Worm (Caenorhabditis elegans) whole organism, L3 larva: ENCODE data around the gene Y17G7B.17.
A peak's percentile ranks its signal among the peaks of the same experiment; 100 is the strongest.

Experiments used
- R02D3.7 ChIP-seq: fragments of 150-350 bp; optimal IDR thresholded peaks from 2 replicates; lab custom pipeline; 2014; ENCODE audit warnings: missing biosample characterization, missing genetic modification characterization
- ZK546.5 ChIP-seq: sonication (generic microtip); optimal IDR thresholded peaks from 2 replicates; lab custom pipeline; 2017; ENCODE audit warnings: missing biosample characterization, missing genetic modification characterization
- ama-1 ChIP-seq: fragments of 150-350 bp; optimal IDR thresholded peaks from 2 replicates; lab custom pipeline; 2018
- ceh-16 ChIP-seq: sonication (generic microtip); optimal IDR thresholded peaks from 2 replicates; lab custom pipeline; 2017; ENCODE audit warnings: missing biosample characterization, missing genetic modification characterization
- ceh-28 ChIP-seq: fragments of 150-350 bp; optimal IDR thresholded peaks from 2 replicates; lab custom pipeline; 2014; ENCODE audit warnings: missing biosample characterization, missing genetic modification reagents, missing genetic modification characterization
- ceh-82 ChIP-seq: fragments of 150-350 bp; optimal IDR thresholded peaks from 2 replicates; lab custom pipeline; 2014; ENCODE audit warnings: missing biosample characterization, missing genetic modification characterization
- ceh-9 ChIP-seq: sonication (generic microtip); optimal IDR thresholded peaks from 2 replicates; lab custom pipeline; 2018; ENCODE audit warnings: missing biosample characterization, missing genetic modification characterization
- egl-27 ChIP-seq: sonication (generic microtip); optimal IDR thresholded peaks from 4 replicates; lab custom pipeline; 2017; ENCODE audit warnings: missing biosample characterization, missing genetic modification reagents, missing genetic modification characterization
- elt-1 ChIP-seq: fragments of 150-350 bp; optimal IDR thresholded peaks from 2 replicates; lab custom pipeline; 2014; ENCODE audit warnings: missing biosample characterization, missing genetic modification characterization
- elt-2 ChIP-seq: sonication (generic microtip); optimal IDR thresholded peaks from 2 replicates; lab custom pipeline; 2016; ENCODE audit warnings: missing genetic modification reagents, mild to moderate bottlenecking, missing genetic modification characterization, missing compliant biosample characterization
- elt-3 ChIP-seq, 3 experiments: fragments of 150-350 bp in 1 of 3; sonication (generic microtip) in 2 of 3; optimal IDR thresholded peaks; 2 replicates in 2 of 3; 4 replicates in 1 of 3; lab custom pipeline; 2014 to 2017; ENCODE audit warnings: missing biosample characterization in 3 of 3, missing genetic modification characterization in 3 of 3
- eor-1 ChIP-seq, 2 experiments: fragments of 150-350 bp; optimal IDR thresholded peaks; 2 replicates each; lab custom pipeline; 2014 to 2018; ENCODE audit warnings: missing biosample characterization in 2 of 2, missing genetic modification characterization in 2 of 2
- fos-1 ChIP-seq: fragments of 150-350 bp; optimal IDR thresholded peaks from 2 replicates; lab custom pipeline; 2014; ENCODE audit warnings: missing biosample characterization, missing genetic modification characterization
- lin-39 ChIP-seq: fragments of 150-350 bp; optimal IDR thresholded peaks from 2 replicates; lab custom pipeline; 2018; ENCODE audit warnings: missing biosample characterization, missing genetic modification reagents, missing genetic modification characterization
- mdl-1 ChIP-seq: fragments of 150-350 bp; optimal IDR thresholded peaks from 2 replicates; lab custom pipeline; 2014; ENCODE audit warnings: missing biosample characterization, missing genetic modification characterization
- mml-1 ChIP-seq: fragments of 150-350 bp; sonication (generic microtip); optimal IDR thresholded peaks from 3 replicates; lab custom pipeline; 2014; ENCODE audit warnings: missing biosample characterization, missing genetic modification characterization
- nfya-1 ChIP-seq: sonication (generic microtip); optimal IDR thresholded peaks from 2 replicates; lab custom pipeline; 2017; ENCODE audit warnings: missing genetic modification characterization, mild to moderate bottlenecking, missing compliant biosample characterization, antibody characterized with exemption, moderate library complexity; ENCODE audit not compliant: insufficient read depth
- nhr-11 ChIP-seq: fragments of 150-350 bp; optimal IDR thresholded peaks from 2 replicates; lab custom pipeline; 2014; ENCODE audit warnings: missing biosample characterization, missing genetic modification characterization
- nhr-23 ChIP-seq: fragments of 150-350 bp; optimal IDR thresholded peaks from 2 replicates; lab custom pipeline; 2014; ENCODE audit warnings: missing biosample characterization, missing genetic modification reagents, missing genetic modification characterization
- nhr-25 ChIP-seq: sonication (generic microtip); optimal IDR thresholded peaks from 2 replicates; lab custom pipeline; 2017; ENCODE audit warnings: missing biosample characterization, missing genetic modification characterization
- nhr-28 ChIP-seq: fragments of 150-350 bp; optimal IDR thresholded peaks from 2 replicates; lab custom pipeline; 2014; ENCODE audit warnings: missing biosample characterization, missing genetic modification characterization
- nhr-43 ChIP-seq: sonication (generic microtip); optimal IDR thresholded peaks from 2 replicates; lab custom pipeline; 2016; ENCODE audit warnings: mild to moderate bottlenecking, missing genetic modification characterization, missing compliant biosample characterization; ENCODE audit not compliant: poor library complexity, severe bottlenecking
- nhr-67 ChIP-seq: fragments of 150-350 bp; optimal IDR thresholded peaks from 2 replicates; lab custom pipeline; 2014; ENCODE audit warnings: missing biosample characterization, missing genetic modification characterization
- nhr-76 ChIP-seq: fragments of 150-350 bp; sonication (generic microtip); optimal IDR thresholded peaks from 5 replicates; lab custom pipeline; 2014; ENCODE audit warnings: missing biosample characterization, missing genetic modification characterization
- nhr-77 ChIP-seq: fragments of 150-350 bp; optimal IDR thresholded peaks from 2 replicates; lab custom pipeline; 2014; ENCODE audit warnings: missing biosample characterization, missing genetic modification characterization
- pha-4 ChIP-seq: fragments of 150-350 bp; optimal IDR thresholded peaks from 2 replicates; lab custom pipeline; 2014; ENCODE audit warnings: missing biosample characterization, missing genetic modification reagents, missing genetic modification characterization
- pqm-1 ChIP-seq: fragments of 150-350 bp; optimal IDR thresholded peaks from 2 replicates; lab custom pipeline; 2017; ENCODE audit warnings: missing biosample characterization, missing genetic modification characterization, inconsistent platforms
- sea-2 ChIP-seq: fragments of 150-350 bp; sonication (generic microtip); optimal IDR thresholded peaks from 4 replicates; lab custom pipeline; 2014; ENCODE audit warnings: missing biosample characterization, missing genetic modification reagents, missing genetic modification characterization
- unc-39 ChIP-seq: sonication (generic microtip); optimal IDR thresholded peaks from 4 replicates; lab custom pipeline; 2017; ENCODE audit warnings: missing biosample characterization, missing genetic modification characterization
- unc-62 ChIP-seq: fragments of 150-350 bp; sonication (generic microtip); optimal IDR thresholded peaks from 4 replicates; lab custom pipeline; 2014; ENCODE audit warnings: missing biosample characterization, missing genetic modification reagents, missing genetic modification characterization
- zag-1 ChIP-seq: fragments of 150-350 bp; optimal IDR thresholded peaks from 2 replicates; lab custom pipeline; 2014; ENCODE audit warnings: missing biosample characterization, missing genetic modification characterization
- ztf-11 ChIP-seq: fragments of 150-350 bp; optimal IDR thresholded peaks from 2 replicates; lab custom pipeline; 2014; ENCODE audit warnings: missing biosample characterization, missing genetic modification characterization
- ztf-4 ChIP-seq: fragments of 150-350 bp; optimal IDR thresholded peaks from 2 replicates; lab custom pipeline; 2014; ENCODE audit warnings: missing biosample characterization, missing genetic modification characterization

The Y17G7B.17 gene

DNA sequence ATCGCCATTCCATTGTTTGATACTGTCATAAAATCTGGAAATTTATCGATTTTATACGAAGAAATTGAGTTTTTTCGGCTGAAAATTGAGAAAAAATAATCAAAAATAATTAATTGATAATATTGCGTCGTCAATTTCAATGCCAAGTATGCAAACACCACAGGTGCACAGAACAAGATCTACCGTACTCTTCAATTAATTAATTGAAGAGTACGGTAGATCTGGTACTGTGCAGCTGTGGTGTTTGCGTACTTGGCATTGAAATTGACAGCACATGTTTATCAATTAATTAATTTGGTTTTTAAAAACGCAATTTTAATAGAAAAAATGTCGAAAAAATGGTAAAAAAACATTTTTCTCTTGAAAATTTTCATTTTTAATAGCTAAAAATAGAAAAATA, 11.0 kb downstream of the Y17G7B.17 start, which contains the start of gene cnt-1:
Gene cnt-1 (minus strand): TSS at position 36 of the 400 bp plus-strand sequence.
- TF ChIP-seq ztf-4 (tag; lab: Kevin White, UChicago) (no peak), ama-1 (no peak), fos-1 (tag; lab: Kevin White, UChicago) (no peak), nhr-11 (no peak), nhr-77 (tag; lab: Kevin White, UChicago) (no peak), ZK546.5 (no peak), unc-39 (tag; lab: Kevin White, UChicago) (no peak), sea-2 (GFP tag; lab: Kevin White, UChicago) (no peak), nfya-1 (tag; lab: Kevin White, UChicago) (no peak), zag-1 (tag; lab: Kevin White, UChicago) (no peak), nhr-43 (tag; lab: Kevin White, UChicago) (no peak), ceh-82 (tag; lab: Kevin White, UChicago) (no peak), eor-1 (tag; optimal IDR thresholded peaks at IDR 0.05; lab: Kevin White, UChicago) (no peak), pqm-1 (tag; lab: Kevin White, UChicago) (no peak), ceh-28 (tag; lab: Kevin White, UChicago) (no peak)

- peak; percentile 5 for TF ChIP-seq nhr-23 (tag; lab: Kevin White, UChicago)
- TF ChIP-seq ceh-9: no peak
- no peak for TF ChIP-seq sea-2 (GFP tag; lab: Kevin White, UChicago)
Measured at ce11 chrII:12081454-12081853, 18.3 kb downstream of the Y17G7B.17 start.

DNA sequence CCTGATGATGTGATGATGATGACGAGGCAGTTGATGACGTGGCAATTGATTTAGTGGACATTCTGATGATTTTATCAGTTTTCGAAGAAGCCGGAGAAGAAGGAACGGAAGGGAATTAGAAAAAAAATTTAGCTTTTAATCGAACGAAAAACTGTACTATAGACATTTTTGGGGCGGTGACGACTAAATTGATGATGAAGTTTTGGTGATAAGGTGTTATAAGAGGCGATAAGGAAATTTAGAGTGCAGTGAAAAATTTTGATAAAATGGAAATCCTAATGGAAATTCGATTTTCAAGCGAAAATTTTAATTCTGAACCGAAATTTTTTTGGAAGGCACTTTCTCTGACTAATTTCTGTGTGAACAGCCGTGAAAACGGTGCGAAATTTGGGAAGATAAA, 19.8 kb downstream of the Y17G7B.17 start:
- peak; percentile 71 for TF ChIP-seq elt-2 (tag; lab: Kevin White, UChicago)
- no peak for TF ChIP-seq nhr-67 (tag; lab: Kevin White, UChicago)
- TF ChIP-seq ceh-16 (tag; lab: Kevin White, UChicago): no peak

- TF ChIP-seq nhr-76 (tag; lab: Kevin White, UChicago): no peak
- no peak for TF ChIP-seq egl-27
- no peak for TF ChIP-seq mdl-1 (tag; lab: Kevin White, UChicago)
- no peak for TF ChIP-seq R02D3.7 (tag; lab: Kevin White, UChicago)
- TF ChIP-seq nfya-1 (tag; lab: Kevin White, UChicago): no peak
- TF ChIP-seq lin-39 (tag; lab: Kevin White, UChicago): no peak
- TF ChIP-seq unc-62 (GFP tag; lab: Kevin White, UChicago): no peak
- no peak for TF ChIP-seq ZK546.5
- TF ChIP-seq elt-3 (tag; optimal IDR thresholded peaks at IDR 0.05; lab: Kevin White, UChicago): no peak
Measured at ce11 chrII:12077281-12077680, 22.5 kb downstream of the Y17G7B.17 start.

- TF ChIP-seq nhr-28: no peak
- TF ChIP-seq nhr-25: no peak
- TF ChIP-seq elt-3 (tag; optimal IDR thresholded peaks at IDR 0.05; lab: Kevin White, UChicago): no peak
- no peak for TF ChIP-seq mml-1 (tag; lab: Kevin White, UChicago)
- no peak for TF ChIP-seq R02D3.7 (tag; lab: Kevin White, UChicago)
- no peak for TF ChIP-seq ztf-11 (tag; lab: Kevin White, UChicago)
- TF ChIP-seq elt-1 (tag; lab: Kevin White, UChicago): no peak
- no peak for TF ChIP-seq mdl-1 (tag; lab: Kevin White, UChicago)
- no peak for TF ChIP-seq nhr-23 (tag; lab: Kevin White, UChicago)
- no peak for TF ChIP-seq pha-4 (tag; lab: Kevin White, UChicago)
- no peak for TF ChIP-seq ceh-82 (tag; lab: Kevin White, UChicago)
- no peak for TF ChIP-seq ZK546.5
- no peak for TF ChIP-seq zag-1 (tag; lab: Kevin White, UChicago)
- TF ChIP-seq ama-1: no peak
- no peak for TF ChIP-seq lin-39 (tag; lab: Kevin White, UChicago)
- TF ChIP-seq ceh-16 (tag; lab: Kevin White, UChicago): no peak
- TF ChIP-seq unc-39 (tag; lab: Kevin White, UChicago): no peak
- TF ChIP-seq, all 47 proteins: peak for 0
Measured at ce11 chrII:12076355-12076754, 23.4 kb downstream of the Y17G7B.17 start.
